Worm (Caenorhabditis elegans): ENCODE results near the gene ndub-5.
A peak's percentile ranks its signal among the peaks of the same experiment; 100 is the strongest.

Gene ndub-5

DNA sequence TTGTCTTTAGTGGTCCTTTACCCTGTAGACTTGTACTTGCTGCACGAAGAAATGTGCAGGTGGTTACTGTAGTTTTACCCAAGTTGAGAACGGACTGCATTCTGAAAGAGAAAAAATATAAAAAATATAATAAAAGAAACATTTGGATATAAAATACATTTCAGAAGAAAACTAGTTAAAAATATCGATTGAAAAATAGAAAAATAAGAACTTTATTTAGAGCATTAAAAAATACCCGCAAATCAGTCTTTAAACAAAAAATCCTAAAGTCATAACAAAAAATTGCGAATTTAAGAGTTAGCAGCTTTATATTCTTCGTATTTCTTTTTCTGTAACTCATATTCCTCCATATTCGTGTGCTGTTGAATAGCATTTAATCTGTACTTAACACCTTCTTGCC is 22.3 kb downstream of the ndub-5 start, which contains the start of gene C25H3.7:
Gene C25H3.7, minus strand, starts transcription at position 101 of the 400 bp plus-strand sequence.
- TF ChIP-seq W03F9.2 (tag; optimal IDR thresholded peaks at IDR 0.05) (no peak), dao-5 (tag; optimal IDR thresholded peaks at IDR 0.05) (no peak), him-1 (tag; optimal IDR thresholded peaks at IDR 0.05) (no peak)

DNA sequence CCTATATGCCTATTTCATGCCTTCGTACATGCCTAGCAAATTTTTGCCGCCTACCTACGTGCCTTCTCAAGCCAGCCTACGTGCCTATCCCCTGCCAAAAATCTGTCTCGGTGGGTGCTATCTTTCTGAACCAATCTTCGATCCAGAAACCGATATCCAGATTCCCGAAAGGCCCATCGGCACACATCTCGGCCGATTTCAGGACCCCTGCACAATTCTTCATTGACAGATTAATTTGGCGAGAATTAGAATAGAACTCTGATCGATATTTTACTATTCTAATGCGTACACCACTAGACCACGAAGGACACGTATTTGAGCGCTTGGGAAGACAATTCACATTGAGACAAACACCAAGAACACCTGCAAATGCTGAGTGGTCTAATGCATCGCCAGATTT is 23.6 kb downstream of the ndub-5 start:
- TF ChIP-seq dao-5 (tag; optimal IDR thresholded peaks at IDR 0.05): no peak
- TF ChIP-seq him-1 (tag; optimal IDR thresholded peaks at IDR 0.05): no peak
- no peak for TF ChIP-seq W03F9.2 (tag; optimal IDR thresholded peaks at IDR 0.05)

ce11 chrII:5665991-5666390 is 25.2 kb downstream of the ndub-5 start, which contains the start of gene C25H3.16:
Gene C25H3.16 (plus strand): TSS chrII:5666291.
- no peak for TF ChIP-seq him-1 (tag; optimal IDR thresholded peaks at IDR 0.05)
- TF ChIP-seq W03F9.2 (tag; optimal IDR thresholded peaks at IDR 0.05): no peak
- TF ChIP-seq dao-5 (tag; optimal IDR thresholded peaks at IDR 0.05): no peak

DNA sequence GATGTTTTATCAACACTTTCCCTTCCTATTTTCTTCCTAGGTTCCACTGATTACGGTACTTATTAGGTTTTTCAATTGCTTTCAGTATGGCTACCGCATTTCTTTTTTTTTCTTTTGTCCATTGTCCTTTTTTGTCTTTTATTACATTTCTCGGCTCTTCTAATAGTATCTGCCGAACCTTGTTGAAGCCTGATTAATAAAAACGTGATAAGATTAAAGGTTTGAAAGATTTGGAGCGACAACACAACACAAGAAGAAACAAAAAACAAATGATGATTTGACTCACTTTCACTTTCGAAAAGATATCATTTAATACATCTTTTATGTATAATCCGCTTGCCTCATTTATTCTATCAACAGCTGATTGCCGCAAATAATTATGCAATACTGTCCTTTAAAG is 26.1 kb downstream of the ndub-5 start, which contains the start of gene C25H3.15:
Gene C25H3.15, plus strand, starts transcription at position 301 of the 400 bp plus-strand sequence.
- no peak for TF ChIP-seq him-1 (tag; optimal IDR thresholded peaks at IDR 0.05)
- TF ChIP-seq W03F9.2 (tag; optimal IDR thresholded peaks at IDR 0.05): no peak
- TF ChIP-seq dao-5 (tag; optimal IDR thresholded peaks at IDR 0.05): no peak

DNA sequence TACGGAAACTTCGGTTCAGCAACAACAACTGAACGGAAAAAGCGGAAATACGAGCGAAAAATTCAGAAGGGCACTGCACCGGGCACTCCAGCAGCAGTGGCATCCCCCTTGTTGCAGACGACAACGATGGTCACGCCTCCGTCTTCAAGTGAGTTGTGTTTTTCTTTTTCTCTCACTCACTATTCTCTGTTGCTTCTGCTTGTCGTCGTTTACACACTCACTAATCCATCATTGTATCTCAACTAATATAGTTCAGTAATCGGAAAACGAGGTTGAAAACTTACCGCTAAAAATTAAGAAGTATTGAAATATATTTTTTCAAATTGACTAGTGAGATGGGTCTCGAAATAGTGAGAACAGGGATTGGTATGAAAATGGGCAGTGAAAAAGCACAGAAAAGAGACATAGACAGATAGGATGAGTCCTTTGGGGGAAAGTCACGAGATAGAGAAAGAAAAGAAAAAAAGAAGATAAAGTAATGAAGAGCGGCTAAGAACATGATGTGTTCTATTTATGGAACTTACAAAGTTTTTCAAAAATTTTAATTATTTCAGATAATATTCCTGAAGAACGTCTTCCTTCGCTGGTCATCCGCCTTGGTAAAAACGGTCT is 27.9 kb downstream of the ndub-5 start:
- no peak for TF ChIP-seq him-1 (tag; optimal IDR thresholded peaks at IDR 0.05)
- no peak for TF ChIP-seq W03F9.2 (tag; optimal IDR thresholded peaks at IDR 0.05)
- TF ChIP-seq dao-5 (tag; optimal IDR thresholded peaks at IDR 0.05): no peak

DNA sequence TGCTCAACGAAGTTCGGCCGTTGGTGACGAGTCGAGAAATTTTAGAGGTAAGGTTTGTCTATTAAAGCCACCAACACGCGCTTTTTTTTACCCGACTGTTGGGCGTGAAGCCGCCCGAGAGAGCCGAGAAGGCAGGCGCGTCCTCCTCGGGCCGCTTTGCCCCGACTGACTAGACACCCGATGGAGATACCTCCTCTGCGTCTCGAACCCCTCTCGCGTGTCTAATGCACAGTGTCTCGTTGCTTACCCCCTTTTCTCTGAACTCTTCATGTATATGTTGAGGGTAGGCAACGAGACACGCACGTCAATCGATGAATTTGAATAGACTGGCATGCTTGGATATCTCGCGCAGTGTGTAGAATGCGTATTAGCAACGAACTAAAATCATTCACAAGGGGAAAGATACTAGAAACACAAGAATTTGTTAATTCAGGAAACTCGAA is 29.4 kb downstream of the ndub-5 start:
- TF ChIP-seq dao-5 (tag; optimal IDR thresholded peaks at IDR 0.05): peak; percentile 69
- TF ChIP-seq W03F9.2 (tag; optimal IDR thresholded peaks at IDR 0.05): no peak
- peak; percentile 84 for TF ChIP-seq him-1 (tag; optimal IDR thresholded peaks at IDR 0.05)

ce11 chrII:5660736-5661734 is 30.1 kb downstream of the ndub-5 start, which contains the start of the genes ift-43 and mdt-26:
Gene ift-43 (minus strand): TSS chrII:5660786.
Gene mdt-26 (plus strand): TSS chrII:5661181.
- TF ChIP-seq W03F9.2 (tag; optimal IDR thresholded peaks at IDR 0.05) (peak; percentile 33), him-1 (tag; optimal IDR thresholded peaks at IDR 0.05) (peak; percentile 73), dao-5 (tag; optimal IDR thresholded peaks at IDR 0.05) (no peak)

DNA sequence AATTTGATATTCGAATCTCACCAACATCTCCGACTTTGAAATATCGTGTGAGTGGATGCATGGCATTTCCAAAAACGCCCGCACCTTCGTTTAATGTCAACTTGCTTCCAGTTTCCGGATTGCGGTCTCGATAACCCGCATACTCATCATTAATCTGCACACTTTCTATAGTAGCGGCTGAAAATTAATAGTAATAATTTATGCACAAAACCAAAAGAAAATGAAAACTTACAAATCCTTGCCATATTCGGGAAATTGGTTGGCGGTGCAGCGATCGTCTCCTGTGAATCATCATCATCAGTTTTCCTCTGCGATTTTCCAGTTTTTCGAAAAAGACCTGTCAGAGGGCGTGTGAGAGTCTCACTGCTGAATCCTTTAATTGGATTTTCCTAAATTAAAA is 31.0 kb downstream of the ndub-5 start:
- TF ChIP-seq him-1 (tag; optimal IDR thresholded peaks at IDR 0.05): no peak
- no peak for TF ChIP-seq W03F9.2 (tag; optimal IDR thresholded peaks at IDR 0.05)
- TF ChIP-seq dao-5 (tag; optimal IDR thresholded peaks at IDR 0.05): no peak

DNA sequence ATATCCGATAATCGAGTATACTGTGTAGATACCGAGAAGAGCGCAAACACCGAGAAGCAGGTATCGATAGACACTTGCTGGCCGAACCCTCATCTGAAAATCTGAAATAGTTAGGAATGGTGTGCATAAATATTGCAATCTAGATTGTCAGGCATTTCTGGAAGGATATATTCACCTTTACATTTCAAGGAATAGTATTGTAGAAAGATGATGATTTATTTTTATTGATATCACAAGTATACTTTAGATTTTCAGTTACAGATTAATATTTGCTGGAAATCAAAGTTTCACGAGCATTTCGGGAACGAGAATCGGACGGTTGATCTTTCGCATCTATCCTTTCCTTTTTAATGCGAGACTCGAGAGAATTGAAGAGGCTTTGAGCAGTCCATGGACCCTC is 31.5 kb downstream of the ndub-5 start, which contains the start of gene fut-3:
Gene fut-3, minus strand, starts transcription at position 101 of the 400 bp plus-strand sequence.
- TF ChIP-seq dao-5 (tag; optimal IDR thresholded peaks at IDR 0.05): no peak
- no peak for TF ChIP-seq W03F9.2 (tag; optimal IDR thresholded peaks at IDR 0.05)
- TF ChIP-seq him-1 (tag; optimal IDR thresholded peaks at IDR 0.05): no peak

ce11 chrII:5654215-5654614 is 36.9 kb downstream of the ndub-5 start, which contains the start of gene F59E12.1:
Gene F59E12.1 (plus strand): TSS chrII:5654515.
- TF ChIP-seq W03F9.2 (tag; optimal IDR thresholded peaks at IDR 0.05) (no peak), him-1 (tag; optimal IDR thresholded peaks at IDR 0.05) (no peak), dao-5 (tag; optimal IDR thresholded peaks at IDR 0.05) (no peak)

DNA sequence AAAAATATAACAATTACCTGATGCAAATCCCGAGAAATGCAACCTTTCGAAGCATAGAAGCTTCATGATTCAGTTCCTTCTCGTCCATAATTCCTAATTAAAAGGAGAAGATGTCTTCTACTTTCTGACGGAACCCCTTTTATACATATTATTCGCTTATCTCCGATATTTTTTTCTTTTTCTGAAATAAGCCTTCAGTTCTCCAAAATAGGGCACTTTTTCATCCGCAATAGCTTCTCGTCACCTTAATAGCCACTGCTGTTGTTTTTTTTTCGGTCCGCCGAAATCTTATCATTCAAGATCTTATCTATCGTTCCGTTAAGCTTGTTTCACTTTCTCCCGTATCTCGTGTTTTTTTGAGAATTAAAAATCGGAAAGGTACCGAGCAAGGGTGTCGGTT is 38.8 kb downstream of the ndub-5 start, which contains the start of gene bli-2:
Gene bli-2, minus strand, starts transcription at position 101 of the 400 bp plus-strand sequence.
- TF ChIP-seq him-1 (tag; optimal IDR thresholded peaks at IDR 0.05): no peak

DNA sequence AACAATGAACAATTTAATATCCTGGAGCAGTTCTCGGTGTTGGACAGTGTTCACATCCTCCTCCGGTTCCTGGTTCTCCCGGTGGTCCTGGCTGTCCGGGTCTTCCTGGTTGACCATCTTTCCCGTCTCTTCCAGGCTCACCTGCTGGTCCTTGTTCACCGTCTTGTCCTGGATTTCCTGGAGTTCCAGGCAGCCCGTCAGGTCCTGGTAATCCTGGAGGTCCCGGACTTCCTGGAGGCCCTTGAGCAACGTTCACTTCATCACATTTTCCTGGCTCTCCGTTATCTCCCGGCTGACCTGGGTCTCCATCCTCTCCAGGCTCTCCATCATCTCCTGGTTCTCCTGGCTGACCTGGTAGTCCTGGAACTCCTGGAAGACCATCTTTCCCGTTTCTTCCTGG is 39.7 kb downstream of the ndub-5 start:
- no peak for TF ChIP-seq him-1 (tag; optimal IDR thresholded peaks at IDR 0.05)
- TF ChIP-seq W03F9.2 (tag; optimal IDR thresholded peaks at IDR 0.05): no peak
- no peak for TF ChIP-seq dao-5 (tag; optimal IDR thresholded peaks at IDR 0.05)

DNA sequence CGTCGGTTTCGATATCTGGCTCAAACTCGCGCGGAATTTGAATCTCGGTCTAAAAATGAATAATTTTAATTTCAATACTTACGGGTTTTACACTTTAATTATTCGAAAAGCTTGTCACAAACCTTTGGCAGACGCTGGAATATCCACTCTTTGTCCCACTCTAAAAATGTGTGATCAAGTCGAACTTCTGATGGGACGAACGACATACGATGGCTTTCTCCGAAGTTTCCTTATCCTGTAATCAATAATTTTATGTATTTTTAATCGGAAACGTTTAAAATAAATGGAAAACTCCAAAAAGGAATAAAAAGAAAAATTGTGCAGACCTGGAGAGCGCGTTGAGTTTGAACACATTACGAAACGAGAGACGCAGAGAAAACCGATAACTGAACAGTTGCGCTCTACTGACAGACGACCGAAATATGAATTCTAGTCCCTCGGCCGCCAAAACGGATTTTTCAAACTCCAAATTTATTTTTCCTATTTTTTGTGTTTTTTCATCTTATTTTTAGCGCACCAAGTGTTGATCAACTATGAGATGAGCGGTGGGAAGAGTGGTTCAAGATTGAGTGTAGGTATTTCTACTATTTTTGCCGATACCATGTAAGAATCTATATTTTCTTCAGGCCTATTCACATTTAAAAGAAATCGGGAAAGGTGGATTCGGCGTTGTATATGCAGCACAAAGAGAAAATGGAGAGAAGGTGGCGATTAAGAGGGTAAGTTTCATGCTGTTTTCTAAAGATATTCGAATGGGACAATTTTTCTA is 41.7 kb downstream of the ndub-5 start, which contains the start of the genes sam-4, F59E12.17 and zyg-1:
Gene sam-4, minus strand, starts transcription at position 51 of the 769 bp plus-strand sequence.
Gene F59E12.17, minus strand, starts transcription at position 235 of the 769 bp plus-strand sequence.
Gene zyg-1, plus strand, starts transcription at position 513 of the 769 bp plus-strand sequence.
- TF ChIP-seq W03F9.2 (tag; optimal IDR thresholded peaks at IDR 0.05) (peak; percentile 74), dao-5 (tag; optimal IDR thresholded peaks at IDR 0.05) (no peak)

Measured in whole organism, L4/young adult.